Fruit fly (Drosophila melanogaster): ENCODE results near the gene mRpS31.

The mRpS31 gene

DNA sequence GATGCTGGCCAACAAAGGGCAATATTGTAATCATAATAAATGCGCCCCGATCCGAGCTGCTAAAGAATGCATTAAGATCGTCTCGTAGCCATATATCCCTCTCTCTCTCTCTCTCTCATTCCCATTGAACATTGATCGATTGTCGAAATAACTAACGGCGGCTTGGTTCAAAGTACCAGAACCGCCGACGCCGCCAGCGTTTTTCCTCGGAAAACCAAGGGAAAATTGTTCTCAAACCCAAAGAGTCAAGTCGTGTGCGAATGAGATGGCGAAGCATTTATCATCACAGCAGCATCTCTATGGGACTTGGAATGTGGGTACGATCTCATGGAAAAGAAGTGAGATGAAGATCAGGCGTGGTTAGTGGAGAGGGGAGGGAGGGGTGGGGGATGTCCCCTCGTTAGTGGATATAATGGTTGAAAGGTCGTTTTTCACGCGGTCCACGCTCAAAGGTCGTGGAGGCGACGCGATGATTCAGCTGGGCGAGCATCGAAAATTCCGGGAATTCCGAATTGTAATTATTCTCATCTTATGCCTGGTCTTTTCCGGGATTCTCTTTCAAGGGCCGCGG, 38.9 kb downstream of the mRpS31 start:
- TF ChIP-seq ey (GFP tag; optimal IDR thresholded peaks at IDR 0.05) (no peak), dsf (GFP tag; optimal IDR thresholded peaks at IDR 0.05; ENCODE audit: borderline replicate concordance) (no peak), Rel (GFP tag; optimal IDR thresholded peaks at IDR 0.05) (no peak), Rel (tag; optimal IDR thresholded peaks at IDR 0.05) (peak; percentile 7), Abd-B (GFP tag; optimal IDR thresholded peaks at IDR 0.05) (no peak), jim (GFP tag; optimal IDR thresholded peaks at IDR 0.05) (no peak), psq (GFP tag; optimal IDR thresholded peaks at IDR 0.05) (no peak), brk (GFP tag; optimal IDR thresholded peaks at IDR 0.05) (no peak)

DNA sequence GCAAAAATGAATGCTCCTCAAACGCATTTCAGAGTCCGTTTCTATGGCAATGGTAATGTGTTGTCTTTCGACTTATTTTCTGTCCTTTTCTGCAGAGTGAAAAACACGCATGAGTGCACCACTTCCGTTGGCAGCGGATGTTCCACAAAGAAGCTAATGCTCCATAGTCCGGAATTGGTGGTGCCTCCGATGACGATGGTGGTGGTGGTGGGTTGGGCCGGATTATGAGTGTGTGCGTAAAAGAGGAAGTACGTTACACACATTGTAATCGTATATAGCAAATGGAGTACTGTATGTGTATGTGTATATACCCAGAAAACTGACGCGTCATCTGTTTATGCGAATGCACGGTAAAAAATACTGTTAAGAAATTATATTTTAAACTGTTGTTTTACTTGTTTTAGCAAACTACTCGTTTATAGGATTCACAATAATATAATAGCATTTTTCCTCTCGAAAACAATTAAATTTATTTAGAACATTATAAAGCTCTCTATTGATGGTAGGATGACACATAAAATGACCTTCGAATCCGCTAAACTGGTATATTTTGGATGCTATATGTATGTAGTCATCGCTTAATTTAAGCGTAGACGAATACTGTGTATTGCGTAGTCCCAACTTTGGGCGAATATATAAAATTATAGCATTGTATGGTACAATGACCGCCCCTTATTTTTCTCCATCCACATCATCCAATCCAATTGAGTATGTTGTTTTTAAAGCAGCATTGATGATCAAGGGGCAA, 40.3 kb downstream of the mRpS31 start:
- TF ChIP-seq h (GFP tag; optimal IDR thresholded peaks at IDR 0.05) (peak; percentile 48), OdsH (GFP tag; optimal IDR thresholded peaks at IDR 0.05) (peak; percentile 58), dmrt93B (GFP tag; optimal IDR thresholded peaks at IDR 0.05) (no peak), rgr (GFP tag; optimal IDR thresholded peaks at IDR 0.05) (peak; percentile 8), psq (GFP tag; optimal IDR thresholded peaks at IDR 0.05) (no peak), fru (GFP tag; optimal IDR thresholded peaks at IDR 0.05) (peak; percentile 17), Dif (GFP tag; optimal IDR thresholded peaks at IDR 0.05; ENCODE audit: partially characterized antibody) (no peak), CG9705 (GFP tag; optimal IDR thresholded peaks at IDR 0.05) (no peak), Rel (GFP tag; optimal IDR thresholded peaks at IDR 0.05) (no peak), Rel (tag; optimal IDR thresholded peaks at IDR 0.05) (peak; percentile 10)

DNA sequence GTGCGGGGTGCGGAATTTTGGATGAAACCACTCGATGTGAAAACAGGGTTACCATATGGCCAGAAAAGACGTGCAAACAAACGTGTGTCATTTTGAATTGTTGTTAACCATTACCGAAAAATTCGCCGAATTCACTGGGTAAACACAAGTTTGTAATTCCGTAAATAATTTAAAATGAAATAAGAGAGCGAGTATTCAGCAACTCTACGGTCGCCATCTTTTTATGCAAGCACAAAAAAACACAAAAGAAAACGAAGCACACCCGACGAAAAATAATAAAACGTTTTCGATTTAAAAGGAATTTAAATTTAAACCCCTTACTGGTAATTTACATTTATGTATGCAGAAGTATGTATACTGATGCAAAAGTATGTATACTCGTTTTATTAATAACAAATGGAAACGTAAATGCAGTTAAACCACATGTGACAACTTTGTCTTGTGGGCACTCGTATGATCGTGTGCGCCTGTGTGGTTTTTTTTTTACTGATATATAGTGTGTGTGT, 40.9 kb downstream of the mRpS31 start:
- peak; percentile 71 for TF ChIP-seq dmrt93B (GFP tag; optimal IDR thresholded peaks at IDR 0.05)
- peak; percentile 82 for TF ChIP-seq Mio (GFP tag; optimal IDR thresholded peaks at IDR 0.05)
- peak; percentile 94 for TF ChIP-seq sage (GFP tag; optimal IDR thresholded peaks at IDR 0.05)
- peak; percentile 95 for TF ChIP-seq Hnf4 (GFP tag; optimal IDR thresholded peaks at IDR 0.05)
- peak; percentile 97 for TF ChIP-seq Sp1 (GFP tag; optimal IDR thresholded peaks at IDR 0.05)
- peak; percentile 90 for TF ChIP-seq tai (GFP tag; optimal IDR thresholded peaks at IDR 0.05)
- TF ChIP-seq Hr83 (GFP tag; optimal IDR thresholded peaks at IDR 0.05; ENCODE audit: poor library complexity, severe bottlenecking) = peak; percentile 69
- TF ChIP-seq pan (optimal IDR thresholded peaks at IDR 0.05) = no peak
- TF ChIP-seq dl (GFP tag; optimal IDR thresholded peaks at IDR 0.05; ENCODE audit: insufficient read depth in 1 of 2, partially characterized antibody in 2 of 2) = no peak
- peak; percentile 99 for TF ChIP-seq woc (GFP tag; optimal IDR thresholded peaks at IDR 0.05)
- TF ChIP-seq jim (GFP tag; optimal IDR thresholded peaks at IDR 0.05) = peak; percentile 2
- TF ChIP-seq Dfd (GFP tag; optimal IDR thresholded peaks at IDR 0.05) = no peak
- TF ChIP-seq HLH106 (tag; optimal IDR thresholded peaks at IDR 0.05) = peak; percentile 96
- peak; percentile 98 for TF ChIP-seq rgr (GFP tag; optimal IDR thresholded peaks at IDR 0.05)
- peak; percentile 98 for TF ChIP-seq br (GFP tag; optimal IDR thresholded peaks at IDR 0.05)
- TF ChIP-seq GATAd (GFP tag; optimal IDR thresholded peaks at IDR 0.05) = peak; percentile 50
- TF ChIP-seq psq (GFP tag; optimal IDR thresholded peaks at IDR 0.05) = peak; percentile 95
- no peak for TF ChIP-seq Myc (optimal IDR thresholded peaks at IDR 0.05)
- peak; percentile 96 for TF ChIP-seq CrebA (GFP tag; optimal IDR thresholded peaks at IDR 0.05; ENCODE audit: borderline replicate concordance)
- peak; percentile 97 for TF ChIP-seq ey (GFP tag; optimal IDR thresholded peaks at IDR 0.05)
- no peak for TF ChIP-seq lola (GFP tag; optimal IDR thresholded peaks at IDR 0.05)
- peak; percentile 95 for TF ChIP-seq CG32264 (GFP tag; optimal IDR thresholded peaks at IDR 0.05)
- TF ChIP-seq foxo (GFP tag; optimal IDR thresholded peaks at IDR 0.05) = peak; percentile 88 to 97
- peak; percentile 97 for TF ChIP-seq fru (GFP tag; optimal IDR thresholded peaks at IDR 0.05)
- TF ChIP-seq N (GFP tag; optimal IDR thresholded peaks at IDR 0.05) = no peak
- no peak for TF ChIP-seq usp (GFP tag; optimal IDR thresholded peaks at IDR 0.05)
- peak; percentile 98 for TF ChIP-seq h (GFP tag; optimal IDR thresholded peaks at IDR 0.05)
- TF ChIP-seq Abd-B (GFP tag; optimal IDR thresholded peaks at IDR 0.05) = no peak
- peak; percentile 87 for TF ChIP-seq CG9705 (GFP tag; optimal IDR thresholded peaks at IDR 0.05)
- peak; percentile 91 for TF ChIP-seq Jra (GFP tag; optimal IDR thresholded peaks at IDR 0.05)
- TF ChIP-seq dsf (GFP tag; optimal IDR thresholded peaks at IDR 0.05; ENCODE audit: borderline replicate concordance) = peak; percentile 90
- TF ChIP-seq Vsx2 (GFP tag; optimal IDR thresholded peaks at IDR 0.05; ENCODE audit: partially characterized antibody) = no peak
- TF ChIP-seq sv (GFP tag; optimal IDR thresholded peaks at IDR 0.05) = peak; percentile 95
- TF ChIP-seq Dif (GFP tag; optimal IDR thresholded peaks at IDR 0.05; ENCODE audit: partially characterized antibody) = no peak
- TF ChIP-seq Rel (GFP tag; optimal IDR thresholded peaks at IDR 0.05) = peak; percentile 94
- peak; percentile 94 for TF ChIP-seq Rel (tag; optimal IDR thresholded peaks at IDR 0.05)
- peak; percentile 97 for TF ChIP-seq OdsH (GFP tag; optimal IDR thresholded peaks at IDR 0.05)
- peak; percentile 98 for TF ChIP-seq brk (GFP tag; optimal IDR thresholded peaks at IDR 0.05)
- no peak for TF ChIP-seq Hr78 (GFP tag; optimal IDR thresholded peaks at IDR 0.05)

Data from whole organism, wandering third instar larva.